Worm (Caenorhabditis elegans) whole organism, L3 larva: ENCODE results near the gene ins-15.
A peak's percentile ranks its signal among the peaks of the same experiment; 100 is the strongest.
"Not testable (repeated sequence)": the region's sequence is repeated elsewhere in the genome, so short reads cannot be mapped to it uniquely, and the experiment has no call there.

ENCODE experiments used
- R02D3.7 ChIP-seq: fragments of 150-350 bp; optimal IDR thresholded peaks from 2 replicates; lab custom pipeline; 2014; ENCODE audit warnings: missing biosample characterization, missing genetic modification characterization
- aly-2 ChIP-seq: fragments of 150-350 bp; optimal IDR thresholded peaks from 2 replicates; lab custom pipeline; 2014; ENCODE audit warnings: missing biosample characterization, missing genetic modification characterization
- ceh-16 ChIP-seq: sonication (generic microtip); optimal IDR thresholded peaks from 2 replicates; lab custom pipeline; 2017; ENCODE audit warnings: missing biosample characterization, missing genetic modification characterization
- ceh-28 ChIP-seq: fragments of 150-350 bp; optimal IDR thresholded peaks from 2 replicates; lab custom pipeline; 2014; ENCODE audit warnings: missing biosample characterization, missing genetic modification reagents, missing genetic modification characterization
- ceh-82 ChIP-seq: fragments of 150-350 bp; optimal IDR thresholded peaks from 2 replicates; lab custom pipeline; 2014; ENCODE audit warnings: missing biosample characterization, missing genetic modification characterization
- daf-12 ChIP-seq: fragments of 150-350 bp; optimal IDR thresholded peaks from 2 replicates; lab custom pipeline; 2014; ENCODE audit warnings: missing biosample characterization, missing genetic modification reagents, missing genetic modification characterization
- egl-5 ChIP-seq: fragments of 150-350 bp; optimal IDR thresholded peaks from 2 replicates; lab custom pipeline; 2017; ENCODE audit warnings: missing biosample characterization, missing genetic modification reagents, missing genetic modification characterization, inconsistent platforms
- elt-2 ChIP-seq: sonication (generic microtip); optimal IDR thresholded peaks from 2 replicates; lab custom pipeline; 2016; ENCODE audit warnings: missing genetic modification reagents, mild to moderate bottlenecking, missing genetic modification characterization, missing compliant biosample characterization
- fos-1 ChIP-seq: fragments of 150-350 bp; optimal IDR thresholded peaks from 2 replicates; lab custom pipeline; 2014; ENCODE audit warnings: missing biosample characterization, missing genetic modification characterization
- hmg-11 ChIP-seq: sonication (generic microtip); optimal IDR thresholded peaks from 2 replicates; lab custom pipeline; 2016; ENCODE audit warnings: missing genetic modification characterization, missing compliant biosample characterization
- jun-1 ChIP-seq: fragments of 150-350 bp; optimal IDR thresholded peaks from 2 replicates; lab custom pipeline; 2014; ENCODE audit warnings: missing biosample characterization, missing genetic modification reagents, missing genetic modification characterization
- lin-15B ChIP-seq: fragments of 150-350 bp; optimal IDR thresholded peaks from 2 replicates; lab custom pipeline; 2014; ENCODE audit warnings: missing biosample characterization, missing genetic modification characterization
- lsy-12 ChIP-seq: sonication (generic microtip); optimal IDR thresholded peaks from 2 replicates; lab custom pipeline; 2016; ENCODE audit warnings: mild to moderate bottlenecking, missing genetic modification characterization, missing compliant biosample characterization
- mdl-1 ChIP-seq: fragments of 150-350 bp; optimal IDR thresholded peaks from 2 replicates; lab custom pipeline; 2014; ENCODE audit warnings: missing biosample characterization, missing genetic modification characterization
- mml-1 ChIP-seq: fragments of 150-350 bp; sonication (generic microtip); optimal IDR thresholded peaks from 3 replicates; lab custom pipeline; 2014; ENCODE audit warnings: missing biosample characterization, missing genetic modification characterization
- nfya-1 ChIP-seq: sonication (generic microtip); optimal IDR thresholded peaks from 2 replicates; lab custom pipeline; 2017; ENCODE audit warnings: missing genetic modification characterization, mild to moderate bottlenecking, missing compliant biosample characterization, antibody characterized with exemption, moderate library complexity; ENCODE audit not compliant: insufficient read depth
- nhr-11 ChIP-seq: fragments of 150-350 bp; optimal IDR thresholded peaks from 2 replicates; lab custom pipeline; 2014; ENCODE audit warnings: missing biosample characterization, missing genetic modification characterization
- nhr-23 ChIP-seq: fragments of 150-350 bp; optimal IDR thresholded peaks from 2 replicates; lab custom pipeline; 2014; ENCODE audit warnings: missing biosample characterization, missing genetic modification reagents, missing genetic modification characterization
- nhr-237 ChIP-seq: fragments of 150-350 bp; optimal IDR thresholded peaks from 2 replicates; lab custom pipeline; 2014; ENCODE audit warnings: missing biosample characterization, missing genetic modification characterization
- nhr-25 ChIP-seq: sonication (generic microtip); optimal IDR thresholded peaks from 2 replicates; lab custom pipeline; 2017; ENCODE audit warnings: missing biosample characterization, missing genetic modification characterization
- nhr-28 ChIP-seq: fragments of 150-350 bp; optimal IDR thresholded peaks from 2 replicates; lab custom pipeline; 2014; ENCODE audit warnings: missing biosample characterization, missing genetic modification characterization
- nhr-43 ChIP-seq: sonication (generic microtip); optimal IDR thresholded peaks from 2 replicates; lab custom pipeline; 2016; ENCODE audit warnings: mild to moderate bottlenecking, missing genetic modification characterization, missing compliant biosample characterization; ENCODE audit not compliant: poor library complexity, severe bottlenecking
- nhr-77 ChIP-seq: fragments of 150-350 bp; optimal IDR thresholded peaks from 2 replicates; lab custom pipeline; 2014; ENCODE audit warnings: missing biosample characterization, missing genetic modification characterization
- pha-4 ChIP-seq: fragments of 150-350 bp; optimal IDR thresholded peaks from 2 replicates; lab custom pipeline; 2014; ENCODE audit warnings: missing biosample characterization, missing genetic modification reagents, missing genetic modification characterization
- pqm-1 ChIP-seq: fragments of 150-350 bp; optimal IDR thresholded peaks from 2 replicates; lab custom pipeline; 2017; ENCODE audit warnings: missing biosample characterization, missing genetic modification characterization, inconsistent platforms
- sea-2 ChIP-seq: fragments of 150-350 bp; sonication (generic microtip); optimal IDR thresholded peaks from 4 replicates; lab custom pipeline; 2014; ENCODE audit warnings: missing biosample characterization, missing genetic modification reagents, missing genetic modification characterization
- skn-1 ChIP-seq: fragments of 150-350 bp; optimal IDR thresholded peaks from 2 replicates; lab custom pipeline; 2014; ENCODE audit warnings: missing biosample characterization, missing genetic modification characterization
- snpc-4 ChIP-seq: fragments of 150-350 bp; optimal IDR thresholded peaks from 2 replicates; lab custom pipeline; 2014; ENCODE audit warnings: missing biosample characterization, missing genetic modification characterization
- tbx-2 ChIP-seq: sonication (generic microtip); optimal IDR thresholded peaks from 2 replicates; lab custom pipeline; 2016; ENCODE audit warnings: mild to moderate bottlenecking, missing genetic modification characterization, missing compliant biosample characterization
- unc-62 ChIP-seq: fragments of 150-350 bp; sonication (generic microtip); optimal IDR thresholded peaks from 4 replicates; lab custom pipeline; 2014; ENCODE audit warnings: missing biosample characterization, missing genetic modification reagents, missing genetic modification characterization
- ztf-4 ChIP-seq: fragments of 150-350 bp; optimal IDR thresholded peaks from 2 replicates; lab custom pipeline; 2014; ENCODE audit warnings: missing biosample characterization, missing genetic modification characterization

The ins-15 gene

DNA sequence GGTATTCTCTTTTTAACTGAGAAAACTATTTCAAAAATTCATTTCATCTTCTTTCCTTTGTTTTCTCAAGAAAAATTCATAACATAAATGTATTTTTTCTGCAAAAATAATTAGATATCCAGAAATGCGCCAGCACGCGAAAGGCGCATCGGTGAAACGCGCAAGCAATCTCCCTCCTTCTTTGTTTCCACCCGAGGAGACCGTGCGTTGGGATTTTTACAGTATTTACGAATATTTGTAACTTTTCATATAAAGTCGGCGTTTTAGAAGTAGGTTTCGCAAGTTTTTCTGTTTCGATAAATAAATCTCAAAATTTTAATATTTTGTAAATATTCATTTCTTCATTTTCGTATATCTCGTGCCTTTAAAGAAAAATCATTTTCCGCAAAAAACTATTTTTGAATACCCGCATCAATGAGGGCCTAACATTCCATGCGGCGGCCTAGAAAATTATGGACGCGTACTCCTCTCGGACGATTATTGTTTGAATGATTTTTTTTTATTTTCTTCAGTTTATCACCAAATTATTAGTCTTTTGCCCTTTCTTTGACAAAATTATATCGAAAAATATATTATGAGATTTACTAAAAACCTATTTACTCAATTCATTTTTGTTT is 32.0 kb upstream of the ins-15 start, which contains the start of gene ssup-72:
Gene ssup-72 (plus strand): TSS at position 181 of the 617 bp plus-strand sequence.
- no peak for TF ChIP-seq jun-1
- peak; percentile 72 for TF ChIP-seq pha-4 (tag; lab: Kevin White, UChicago)
- peak; percentile 15 for TF ChIP-seq elt-2 (tag; lab: Kevin White, UChicago)
- peak; percentile 30 for TF ChIP-seq lsy-12
- peak; percentile 23 for TF ChIP-seq tbx-2 (tag; lab: Kevin White, UChicago)
- TF ChIP-seq fos-1 = no peak
- no peak for TF ChIP-seq nhr-77 (tag; lab: Kevin White, UChicago)
- TF ChIP-seq nhr-23 (tag; lab: Kevin White, UChicago) = peak; percentile 65
- peak; percentile 68 for TF ChIP-seq nfya-1 (tag; lab: Kevin White, UChicago)
- TF ChIP-seq R02D3.7 (tag; lab: Kevin White, UChicago) = no peak
- peak; percentile 7 for TF ChIP-seq nhr-25 (tag; lab: Kevin White, UChicago)
- peak; percentile 63 for TF ChIP-seq snpc-4
- peak; percentile 1 for TF ChIP-seq egl-5 (tag; lab: Kevin White, UChicago)
- TF ChIP-seq nhr-43 (tag; lab: Kevin White, UChicago) = peak; percentile 90
- peak; percentile 71 for TF ChIP-seq lin-15B
- TF ChIP-seq nhr-28 (tag; lab: Kevin White, UChicago) = no peak
- no peak for TF ChIP-seq nhr-237 (tag; lab: Kevin White, UChicago)
- TF ChIP-seq unc-62 (GFP tag; lab: Kevin White, UChicago) = no peak

ce11 chrII:6775076-6775475 is 30.5 kb upstream of the ins-15 start, which contains the start of gene agr-1:
agr-1 (minus strand) TSS chrII:6775176.
- not testable (repeated sequence) for TF ChIP-seq nhr-237 (tag; lab: Kevin White, UChicago); ceh-82 (tag; lab: Kevin White, UChicago); sea-2
- TF ChIP-seq, all 47 proteins: peak for 0; not testable (repeated sequence) for 47

ce11 chrII:6772482-6772881 is 27.9 kb upstream of the ins-15 start:
- TF ChIP-seq sea-2 = no peak
- TF ChIP-seq R02D3.7 (tag; lab: Kevin White, UChicago) = no peak
- no peak for TF ChIP-seq ceh-28 (tag; lab: Kevin White, UChicago)
- TF ChIP-seq egl-5 (tag; lab: Kevin White, UChicago) = no peak
- no peak for TF ChIP-seq elt-2 (tag; lab: Kevin White, UChicago)

DNA sequence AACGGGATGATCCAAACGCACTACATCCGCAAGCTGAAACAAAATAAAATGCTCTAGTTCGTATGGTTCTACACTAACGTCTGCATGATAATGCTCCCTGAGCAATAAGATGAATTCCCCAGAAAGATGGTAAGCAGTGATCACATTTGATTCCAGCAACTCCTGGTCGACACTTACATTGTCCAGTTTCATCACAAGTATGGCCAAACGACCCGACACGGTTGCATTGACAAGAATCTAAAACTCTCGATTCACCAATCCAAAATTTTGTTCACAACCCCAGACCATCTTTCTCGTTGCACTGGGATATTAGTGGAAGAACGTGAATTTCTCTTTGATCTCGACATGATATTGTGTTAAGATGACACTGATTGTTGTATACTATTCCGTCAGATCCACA is 25.5 kb upstream of the ins-15 start:
- TF ChIP-seq skn-1 (tag; lab: Kevin White, UChicago) (no peak), unc-62 (GFP tag; lab: Kevin White, UChicago) (no peak), daf-12 (tag; lab: Kevin White, UChicago) (no peak), nhr-23 (tag; lab: Kevin White, UChicago) (no peak), ztf-4 (no peak), aly-2 (tag; lab: Kevin White, UChicago) (no peak), nhr-77 (tag; lab: Kevin White, UChicago) (no peak), mml-1 (tag; lab: Kevin White, UChicago) (no peak), nfya-1 (tag; lab: Kevin White, UChicago) (no peak), hmg-11 (tag; lab: Kevin White, UChicago) (no peak), nhr-11 (tag; lab: Kevin White, UChicago) (no peak), ceh-16 (no peak), pqm-1 (tag; lab: Kevin White, UChicago) (no peak), jun-1 (no peak), R02D3.7 (tag; lab: Kevin White, UChicago) (no peak), nhr-43 (tag; lab: Kevin White, UChicago) (no peak), mdl-1 (tag; lab: Kevin White, UChicago) (no peak)

- TF ChIP-seq R02D3.7 (tag; lab: Kevin White, UChicago) (no peak), elt-2 (tag; lab: Kevin White, UChicago) (peak; percentile 41)
Measured at ce11 chrII:6768014-6768413, 23.5 kb upstream of the ins-15 start, which contains the start of gene F41G3.18. F41G3.18 (plus strand) TSS chrII:6768314.
